Worm (Caenorhabditis elegans) whole organism, L1 larva: Measurements from ENCODE around the gene C30B5.2.

Experiments
- aly-2 ChIP-seq: fragments of 150-350 bp; optimal IDR thresholded peaks from 2 replicates; lab custom pipeline; 2014; ENCODE audit warnings: missing biosample characterization, missing genetic modification characterization
- lin-13 ChIP-seq: fragments of 150-350 bp; optimal IDR thresholded peaks from 2 replicates; lab custom pipeline; 2014; ENCODE audit warnings: missing biosample characterization, missing genetic modification reagents, missing genetic modification characterization
- mep-1 ChIP-seq: fragments of 150-350 bp; optimal IDR thresholded peaks from 2 replicates; lab custom pipeline; 2014; ENCODE audit warnings: missing biosample characterization, missing genetic modification characterization
- nhr-11 ChIP-seq: fragments of 150-350 bp; optimal IDR thresholded peaks from 2 replicates; lab custom pipeline; 2014; ENCODE audit warnings: missing biosample characterization, missing genetic modification characterization
- nhr-12 ChIP-seq: sonication (generic microtip); optimal IDR thresholded peaks from 2 replicates; lab custom pipeline; 2017; ENCODE audit warnings: missing biosample characterization, missing genetic modification characterization
- nhr-237 ChIP-seq: fragments of 150-350 bp; optimal IDR thresholded peaks from 2 replicates; lab custom pipeline; 2014; ENCODE audit warnings: missing biosample characterization, missing genetic modification characterization
- nhr-85 ChIP-seq: sonication (generic microtip); peaks from one replicate; lab custom pipeline; 2016; ENCODE audit warnings: missing genetic modification characterization, inconsistent platforms, missing compliant biosample characterization
- tlp-1 ChIP-seq: fragments of 150-350 bp; optimal IDR thresholded peaks from 2 replicates; lab custom pipeline; 2014; ENCODE audit warnings: missing biosample characterization, missing genetic modification characterization
- unc-62 ChIP-seq: fragments of 150-350 bp; optimal IDR thresholded peaks from 2 replicates; lab custom pipeline; 2014; ENCODE audit warnings: missing biosample characterization, missing genetic modification reagents, missing genetic modification characterization

DNA sequence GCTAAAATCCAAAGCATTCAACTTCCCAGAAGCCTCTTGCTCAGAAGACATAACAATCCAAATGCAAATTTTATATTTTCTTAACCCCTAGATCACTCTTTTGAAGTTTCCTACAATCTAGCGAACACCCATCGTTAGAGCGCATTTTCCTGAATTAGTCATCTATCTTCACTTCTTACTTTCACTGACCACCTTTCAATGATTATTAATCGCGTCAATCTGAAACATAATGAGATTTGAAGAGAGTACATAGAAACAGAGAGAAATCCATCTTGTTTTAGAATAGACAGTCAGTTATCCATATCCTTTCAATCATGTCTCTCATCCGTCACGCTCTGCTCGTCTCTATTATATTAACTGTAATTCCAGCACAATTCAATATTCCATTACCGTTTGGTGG, 25.8 kb upstream of the C30B5.2 start, which contains the start of gene F40H3.3:
- TF ChIP-seq unc-62 (GFP tag; lab: Kevin White, UChicago), result no peak
- no peak for TF ChIP-seq mep-1 (tag; lab: Kevin White, UChicago)
- no peak for TF ChIP-seq nhr-12 (tag; lab: Kevin White, UChicago)
- no peak for TF ChIP-seq nhr-237 (tag; lab: Kevin White, UChicago)
- no peak for TF ChIP-seq tlp-1
- TF ChIP-seq nhr-11 (tag; lab: Kevin White, UChicago), result no peak
- TF ChIP-seq lin-13, result no peak
- TF ChIP-seq aly-2 (tag; lab: Kevin White, UChicago), result no peak
- TF ChIP-seq nhr-85 (tag; lab: Kevin White, UChicago), result no peak
